Fruit fly (Drosophila melanogaster) whole organism, pupa: Measurements from ENCODE around the gene CG33514.

Experiments used
- CG15710 ChIP-seq: fragments of 200-800 bp; sonication (Bioruptor generic); optimal IDR thresholded peaks from 2 replicates; lab custom pipeline; 2018; ENCODE audit warnings: missing biosample characterization, mild to moderate bottlenecking, missing genetic modification characterization, moderate library complexity
- CG17806 ChIP-seq: fragments of 200-800 bp; sonication (Bioruptor generic); optimal IDR thresholded peaks from 2 replicates; lab custom pipeline; 2018; ENCODE audit warnings: missing biosample characterization, mild to moderate bottlenecking, missing genetic modification characterization, moderate library complexity
- CG34367 ChIP-seq: fragments of 200-800 bp; sonication (Bioruptor generic); optimal IDR thresholded peaks from 2 replicates; lab custom pipeline; 2018; ENCODE audit warnings: missing biosample characterization, mild to moderate bottlenecking, missing genetic modification characterization
- CG4496 ChIP-seq: fragments of 200-800 bp; sonication (Bioruptor generic); IDR thresholded peaks from 3 replicates; pipeline ENCODE4 v1.3.6; 2022; ENCODE audit warnings: missing biosample characterization, missing genetic modification characterization
- CG8159 ChIP-seq: fragments of 200-800 bp; sonication (Bioruptor generic); optimal IDR thresholded peaks from 3 replicates; lab custom pipeline; 2018; ENCODE audit warnings: missing biosample characterization, mild to moderate bottlenecking, missing genetic modification characterization, moderate library complexity
- CG8301 ChIP-seq: fragments of 200-800 bp; sonication (Bioruptor generic); optimal IDR thresholded peaks from 2 replicates; lab custom pipeline; 2018; ENCODE audit warnings: missing biosample characterization, mild to moderate bottlenecking, missing genetic modification characterization
- CG9948 ChIP-seq: fragments of 200-800 bp; sonication (Bioruptor generic); optimal IDR thresholded peaks from 2 replicates; lab custom pipeline; 2018; ENCODE audit warnings: missing biosample characterization, mild to moderate bottlenecking, missing genetic modification characterization, moderate library complexity
- EcR ChIP-seq: fragments of 200-800 bp; sonication (Bioruptor generic); optimal IDR thresholded peaks from 3 replicates; lab custom pipeline; 2019; ENCODE audit warnings: missing biosample characterization, missing genetic modification characterization, mild to moderate bottlenecking, moderate library complexity, missing genetic modification reagents
- Ets98B ChIP-seq: fragments of 200-800 bp; sonication (Bioruptor generic); IDR thresholded peaks from 2 replicates; pipeline ENCODE4 v1.3.6; 2022; ENCODE audit warnings: missing biosample characterization, missing genetic modification characterization
- Pif1A ChIP-seq: fragments of 200-800 bp; sonication (Bioruptor generic); optimal IDR thresholded peaks from 3 replicates; lab custom pipeline; 2016; ENCODE audit warnings: missing biosample characterization, missing genetic modification characterization
- Snoo ChIP-seq: fragments of 200-800 bp; sonication (Bioruptor generic); optimal IDR thresholded peaks from 3 replicates; lab custom pipeline; 2017; ENCODE audit warnings: missing biosample characterization, mild to moderate bottlenecking, missing genetic modification characterization, inconsistent platforms
- gl ChIP-seq: fragments of 200-800 bp; sonication (Bioruptor generic); optimal IDR thresholded peaks from 2 replicates; lab custom pipeline; 2018; ENCODE audit warnings: missing biosample characterization, mild to moderate bottlenecking, missing genetic modification characterization

dm6 chr3L:4382581-4382980 lies 17.3 kb downstream of the CG33514 start:
- no peak for TF ChIP-seq Ets98B (GFP tag; lab: Robert Waterston, UW)
- TF ChIP-seq CG15710: no peak
- TF ChIP-seq gl (tag; lab: Kevin White, UChicago): no peak
- no peak for TF ChIP-seq CG17806 (tag; lab: Kevin White, UChicago)
- no peak for TF ChIP-seq CG34367 (tag; lab: Kevin White, UChicago)
- TF ChIP-seq EcR (GFP tag; lab: Kevin White, UChicago): no peak
- TF ChIP-seq CG8159 (tag; lab: Kevin White, UChicago): no peak
- no peak for TF ChIP-seq Pif1A (GFP tag; lab: Kevin White, UChicago)
- no peak for TF ChIP-seq CG8301 (tag; lab: Kevin White, UChicago)
- TF ChIP-seq CG4496: no peak
- TF ChIP-seq CG9948 (tag; lab: Kevin White, UChicago): no peak
- no peak for TF ChIP-seq Snoo (tag; lab: Kevin White, UChicago)
